Worm (Caenorhabditis elegans): Measurements from ENCODE around the gene C55A1.4.

- no peak for TF ChIP-seq drap-1 (GFP tag; optimal IDR thresholded peaks at IDR 0.05)
- no peak for TF ChIP-seq elt-1 (tag; optimal IDR thresholded peaks at IDR 0.05; ENCODE audit: borderline replicate concordance, insufficient read depth)
- no peak for TF ChIP-seq nhr-237 (tag; optimal IDR thresholded peaks at IDR 0.05)
- no peak for TF ChIP-seq lsy-2 (tag; optimal IDR thresholded peaks at IDR 0.05)
- TF ChIP-seq snpc-4 (tag; optimal IDR thresholded peaks at IDR 0.05): no peak
- TF ChIP-seq unc-62 (GFP tag; optimal IDR thresholded peaks at IDR 0.05): no peak
Measured at ce11 chrV:15614534-15614933, 28.6 kb downstream of the C55A1.4 start.
